Worm (Caenorhabditis elegans) whole organism, early embryonic: ENCODE data around the gene meg-2.
A peak's percentile ranks its signal among the peaks of the same experiment; 100 is the strongest.

Experiments
- B0310.2 ChIP-seq: sonication (generic microtip); optimal IDR thresholded peaks from 2 replicates; lab custom pipeline; 2016; ENCODE audit warnings: mild to moderate bottlenecking, missing genetic modification characterization, missing compliant biosample characterization
- F13C5.2 ChIP-seq: sonication (generic microtip); optimal IDR thresholded peaks from 2 replicates; lab custom pipeline; 2017; ENCODE audit warnings: mild to moderate bottlenecking, missing genetic modification characterization, inconsistent platforms, missing compliant biosample characterization
- aly-1 ChIP-seq: sonication (generic microtip); optimal IDR thresholded peaks from 2 replicates; lab custom pipeline; 2016; ENCODE audit warnings: missing genetic modification characterization, missing compliant biosample characterization
- ama-1 ChIP-seq: fragments of 150-350 bp; optimal IDR thresholded peaks from 2 replicates; lab custom pipeline; 2014
- ceh-13 ChIP-seq: fragments of 200-800 bp; sonication (Bioruptor generic); optimal IDR thresholded peaks from 2 replicates; lab custom pipeline; 2018; ENCODE audit warnings: mild to moderate bottlenecking, missing genetic modification characterization, missing compliant biosample characterization
- ceh-36 ChIP-seq: sonication (generic microtip); optimal IDR thresholded peaks from 2 replicates; lab custom pipeline; 2016; ENCODE audit warnings: missing genetic modification characterization, inconsistent platforms, missing compliant biosample characterization
- ets-7 ChIP-seq: sonication (generic microtip); optimal IDR thresholded peaks from 2 replicates; lab custom pipeline; 2016; ENCODE audit warnings: missing genotype, missing genetic modification characterization, missing compliant biosample characterization
- flt-1 ChIP-seq: fragments of 200-800 bp; sonication (Bioruptor generic); IDR thresholded peaks from 2 replicates; pipeline ENCODE4 v1.3.6; 2022; ENCODE audit warnings: missing genetic modification characterization, missing compliant biosample characterization
- hmbx-1 ChIP-seq: sonication (generic microtip); optimal IDR thresholded peaks from 2 replicates; lab custom pipeline; 2016; ENCODE audit warnings: mild to moderate bottlenecking, missing genetic modification characterization, missing compliant biosample characterization
- hmg-4 ChIP-seq: fragments of 200-800 bp; sonication (Bioruptor generic); optimal IDR thresholded peaks from 2 replicates; lab custom pipeline; 2018; ENCODE audit warnings: mild to moderate bottlenecking, missing genetic modification characterization, missing compliant biosample characterization
- hnd-1 ChIP-seq: sonication (generic microtip); optimal IDR thresholded peaks from 2 replicates; lab custom pipeline; 2016; ENCODE audit warnings: missing genetic modification characterization, missing compliant biosample characterization
- pes-1 ChIP-seq: fragments of 200-800 bp; sonication (Bioruptor generic); IDR thresholded peaks from 2 replicates; pipeline ENCODE4 v1.3.6; 2022; ENCODE audit warnings: missing genetic modification reagents, missing genetic modification characterization, missing compliant biosample characterization
- scrt-1 ChIP-seq: fragments of 200-800 bp; sonication (Bioruptor generic); IDR thresholded peaks from 2 replicates; pipeline ENCODE4 v1.3.6; 2022; ENCODE audit warnings: missing genetic modification characterization, missing compliant biosample characterization
- sea-1 ChIP-seq: fragments of 200-800 bp; sonication (Bioruptor generic); conservative IDR thresholded peaks from 2 replicates; pipeline ENCODE4 v1.3.6; 2022; ENCODE audit warnings: missing genetic modification characterization, missing compliant biosample characterization
- tbx-11 ChIP-seq: fragments of 200-800 bp; sonication (Bioruptor generic); IDR thresholded peaks from 2 replicates; pipeline ENCODE4 v1.3.6; 2022; ENCODE audit warnings: missing genetic modification characterization, missing compliant biosample characterization
- tbx-37 ChIP-seq: fragments of 200-800 bp; sonication (Bioruptor generic); conservative IDR thresholded peaks from 2 replicates; pipeline ENCODE4 v1.3.6; 2022; ENCODE audit warnings: missing genetic modification reagents, missing genetic modification characterization, missing compliant biosample characterization
- tra-4 ChIP-seq: sonication (generic microtip); optimal IDR thresholded peaks from 2 replicates; lab custom pipeline; 2017; ENCODE audit warnings: missing genetic modification characterization, missing compliant biosample characterization

meg-2 gene

ce11 chrX:13903328-13903727 is 22.6 kb downstream of the meg-2 start, which contains the start of gene sra-39:
Gene sra-39, minus strand, starts transcription at chrX:13903428.
- TF ChIP-seq ets-7 (tag; lab: Kevin White, UChicago) (no peak), tbx-37 (GFP tag; lab: Robert Waterston, UW) (no peak), F13C5.2 (tag; lab: Kevin White, UChicago) (no peak), ama-1 (lab: Kevin White, UChicago) (no peak), hmbx-1 (no peak), flt-1 (no peak), B0310.2 (tag; lab: Kevin White, UChicago) (no peak), ceh-36 (no peak), tra-4 (tag; lab: Kevin White, UChicago) (no peak), scrt-1 (GFP tag; lab: Robert Waterston, UW) (no peak), pes-1 (no peak), hmg-4 (GFP tag; lab: Kevin White, UChicago) (no peak), aly-1 (no peak), tbx-11 (no peak), hnd-1 (tag; lab: Kevin White, UChicago) (no peak), ceh-13 (GFP tag; lab: Kevin White, UChicago) (no peak)

- TF ChIP-seq tra-4 (tag; lab: Kevin White, UChicago): no peak
- TF ChIP-seq hmbx-1: no peak
- TF ChIP-seq sea-1: no peak
- TF ChIP-seq ceh-36: no peak
- TF ChIP-seq B0310.2 (tag; lab: Kevin White, UChicago): no peak
- no peak for TF ChIP-seq F13C5.2 (tag; lab: Kevin White, UChicago)
- no peak for TF ChIP-seq tbx-11
- no peak for TF ChIP-seq ets-7 (tag; lab: Kevin White, UChicago)
- TF ChIP-seq flt-1: no peak
- TF ChIP-seq aly-1: no peak
These were observed 25.9 kb downstream of the meg-2 start, which contains the start of gene sra-38 for ce11 chrX:13900047-13900446. Gene sra-38, minus strand, starts transcription at chrX:13900147.

DNA sequence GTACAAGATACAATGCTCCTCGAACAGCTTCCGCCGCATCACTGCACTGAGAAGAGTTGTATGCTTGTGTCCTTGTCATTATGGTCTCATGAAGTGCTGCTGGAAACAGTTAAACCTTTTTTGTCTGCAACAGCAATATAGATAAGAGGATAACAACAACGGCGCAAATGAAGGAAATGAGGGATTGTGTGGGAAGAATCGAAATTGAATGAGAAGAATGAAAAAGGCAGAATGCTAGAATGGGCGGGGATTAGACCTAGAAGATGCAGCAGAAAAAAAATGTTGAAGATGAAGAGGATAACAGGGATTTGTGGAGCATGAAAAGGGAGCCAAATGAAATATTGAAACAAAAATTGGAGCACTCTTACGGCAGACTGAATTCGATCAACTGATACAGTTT is 32.7 kb downstream of the meg-2 start, which contains the start of gene sra-37:
sra-37 (minus strand) TSS at position 101 of the 400 bp plus-strand sequence.
- TF ChIP-seq hnd-1 (tag; lab: Kevin White, UChicago): no peak
- no peak for TF ChIP-seq ceh-13 (GFP tag; lab: Kevin White, UChicago)
- TF ChIP-seq flt-1: no peak
- no peak for TF ChIP-seq hmg-4 (GFP tag; lab: Kevin White, UChicago)
- TF ChIP-seq pes-1: no peak
- TF ChIP-seq scrt-1 (GFP tag; lab: Robert Waterston, UW): no peak
- no peak for TF ChIP-seq ets-7 (tag; lab: Kevin White, UChicago)
- no peak for TF ChIP-seq tbx-37 (GFP tag; lab: Robert Waterston, UW)
- TF ChIP-seq tra-4 (tag; lab: Kevin White, UChicago): no peak
- no peak for TF ChIP-seq ama-1 (lab: Kevin White, UChicago)
- no peak for TF ChIP-seq tbx-11
- no peak for TF ChIP-seq sea-1
- no peak for TF ChIP-seq hmbx-1
- no peak for TF ChIP-seq F13C5.2 (tag; lab: Kevin White, UChicago)
- no peak for TF ChIP-seq ceh-36
- no peak for TF ChIP-seq aly-1

DNA sequence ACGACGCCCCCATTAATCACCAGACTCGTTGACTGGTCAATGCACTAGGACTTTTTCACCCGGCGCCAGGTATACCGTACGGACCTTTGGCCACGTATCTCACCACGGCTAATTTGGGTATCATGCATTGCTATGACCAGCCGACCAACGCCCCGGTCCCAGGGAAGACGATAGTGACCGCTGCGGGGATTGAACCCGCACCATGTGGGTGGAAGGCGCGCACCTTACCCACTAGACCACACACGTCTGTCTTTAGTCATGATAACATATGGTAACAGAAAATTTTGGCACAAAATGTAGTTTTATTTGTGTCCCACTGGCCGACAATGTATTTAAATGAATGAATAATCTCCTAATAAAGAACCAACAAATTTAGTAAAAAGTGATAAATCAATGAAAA is 39.7 kb downstream of the meg-2 start:
- TF ChIP-seq sea-1 (peak; percentile 42; the same call in 1 of the 2 replicates), ceh-13 (GFP tag; lab: Kevin White, UChicago) (no peak), hnd-1 (tag; lab: Kevin White, UChicago) (no peak)

DNA sequence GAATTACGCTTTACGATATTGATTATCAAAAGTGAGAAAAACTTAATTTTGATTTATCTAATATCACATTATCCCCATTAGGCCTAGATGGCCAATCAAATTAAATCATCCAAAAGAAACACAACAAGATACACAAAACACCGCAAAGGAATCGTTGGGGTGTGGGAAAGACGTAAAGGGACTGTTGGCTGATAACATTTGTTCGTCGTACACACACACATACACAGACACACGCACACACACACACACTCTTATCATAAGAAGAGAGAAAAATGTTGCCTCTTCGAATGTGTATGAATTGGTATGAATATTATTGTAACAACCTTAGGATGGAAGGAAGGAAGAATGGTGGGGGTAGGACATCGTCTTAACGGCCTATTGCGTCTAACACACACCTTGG is 40.8 kb downstream of the meg-2 start:
- TF ChIP-seq ceh-36: no peak
- no peak for TF ChIP-seq hmg-4 (GFP tag; lab: Kevin White, UChicago)
- no peak for TF ChIP-seq ceh-13 (GFP tag; lab: Kevin White, UChicago)
- no peak for TF ChIP-seq tra-4 (tag; lab: Kevin White, UChicago)
- no peak for TF ChIP-seq ets-7 (tag; lab: Kevin White, UChicago)
- TF ChIP-seq ama-1 (lab: Kevin White, UChicago): no peak
- no peak for TF ChIP-seq pes-1
- TF ChIP-seq tbx-11: no peak
- no peak for TF ChIP-seq B0310.2 (tag; lab: Kevin White, UChicago)

DNA sequence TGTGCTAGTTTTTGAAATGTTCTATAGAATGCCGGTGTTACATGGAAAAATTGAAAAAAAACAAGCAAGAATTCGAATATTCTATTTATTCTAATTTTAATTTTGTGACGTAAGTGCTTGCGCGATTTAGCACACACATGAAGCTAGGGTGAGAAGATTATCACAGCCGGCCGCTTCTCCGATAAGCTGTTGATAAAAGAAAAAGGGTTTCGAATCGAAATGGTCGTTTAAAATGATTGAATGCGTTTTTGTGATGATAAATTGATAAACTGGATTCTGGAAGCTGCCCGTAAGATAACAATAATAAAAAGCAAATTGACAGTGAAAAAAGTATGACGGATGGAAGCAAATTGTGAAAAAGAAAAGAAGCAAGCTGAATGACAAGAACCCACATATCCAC is 41.8 kb downstream of the meg-2 start:
- TF ChIP-seq tra-4 (tag; lab: Kevin White, UChicago): no peak
- no peak for TF ChIP-seq sea-1
- no peak for TF ChIP-seq F13C5.2 (tag; lab: Kevin White, UChicago)
- no peak for TF ChIP-seq pes-1
- TF ChIP-seq flt-1: no peak
- no peak for TF ChIP-seq ceh-36

DNA sequence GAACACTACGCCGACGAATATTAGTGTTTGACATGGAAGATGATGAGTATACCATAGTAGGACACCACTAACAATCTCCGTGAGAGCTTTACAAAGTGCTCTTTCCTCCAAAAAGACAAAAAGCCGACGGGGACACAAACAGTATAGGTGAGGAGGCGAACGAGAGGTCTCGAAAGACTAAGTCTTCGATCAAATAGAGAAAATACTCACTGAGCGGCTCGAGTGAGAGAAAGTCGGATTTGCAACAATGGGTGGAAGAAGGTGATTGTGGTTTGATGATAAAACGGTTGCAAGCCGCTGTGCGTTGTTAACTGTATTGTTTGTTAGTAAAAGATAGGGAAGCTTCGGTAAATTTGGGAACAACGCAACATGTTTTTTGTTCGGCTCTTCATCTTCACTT is 43.3 kb downstream of the meg-2 start, which contains the start of gene hlb-1:
hlb-1 (minus strand) TSS at position 101 of the 400 bp plus-strand sequence.
- TF ChIP-seq ceh-13 (GFP tag; lab: Kevin White, UChicago): no peak
- TF ChIP-seq hmg-4 (GFP tag; lab: Kevin White, UChicago): no peak
- no peak for TF ChIP-seq hnd-1 (tag; lab: Kevin White, UChicago)
- no peak for TF ChIP-seq ama-1 (lab: Kevin White, UChicago)
- TF ChIP-seq pes-1: no peak
- TF ChIP-seq ets-7 (tag; lab: Kevin White, UChicago): no peak
- TF ChIP-seq sea-1: no peak
- TF ChIP-seq tra-4 (tag; lab: Kevin White, UChicago): no peak
- TF ChIP-seq ceh-36: no peak

ce11 chrX:13881760-13882369 is 44.1 kb downstream of the meg-2 start:
- TF ChIP-seq hmg-4 (GFP tag; lab: Kevin White, UChicago) (peak; percentile 62), F13C5.2 (tag; lab: Kevin White, UChicago) (no peak), sea-1 (no peak), B0310.2 (tag; lab: Kevin White, UChicago) (no peak), ceh-36 (no peak), tbx-11 (no peak)
